Worm (Caenorhabditis elegans) whole organism, L3 larva: ENCODE measurements around the gene clec-243.

Experiments used
- R02D3.7 ChIP-seq: fragments of 150-350 bp; optimal IDR thresholded peaks from 2 replicates; lab custom pipeline; 2014; ENCODE audit warnings: missing biosample characterization, missing genetic modification characterization
- ZK546.5 ChIP-seq: sonication (generic microtip); optimal IDR thresholded peaks from 2 replicates; lab custom pipeline; 2017; ENCODE audit warnings: missing biosample characterization, missing genetic modification characterization
- aly-2 ChIP-seq: fragments of 150-350 bp; optimal IDR thresholded peaks from 2 replicates; lab custom pipeline; 2014; ENCODE audit warnings: missing biosample characterization, missing genetic modification characterization
- ceh-16 ChIP-seq: sonication (generic microtip); optimal IDR thresholded peaks from 2 replicates; lab custom pipeline; 2017; ENCODE audit warnings: missing biosample characterization, missing genetic modification characterization
- ceh-82 ChIP-seq: fragments of 150-350 bp; optimal IDR thresholded peaks from 2 replicates; lab custom pipeline; 2014; ENCODE audit warnings: missing biosample characterization, missing genetic modification characterization
- ceh-9 ChIP-seq: sonication (generic microtip); optimal IDR thresholded peaks from 2 replicates; lab custom pipeline; 2018; ENCODE audit warnings: missing biosample characterization, missing genetic modification characterization
- daf-12 ChIP-seq: fragments of 150-350 bp; optimal IDR thresholded peaks from 2 replicates; lab custom pipeline; 2014; ENCODE audit warnings: missing biosample characterization, missing genetic modification reagents, missing genetic modification characterization
- egl-27 ChIP-seq: sonication (generic microtip); optimal IDR thresholded peaks from 4 replicates; lab custom pipeline; 2017; ENCODE audit warnings: missing biosample characterization, missing genetic modification reagents, missing genetic modification characterization
- egl-5 ChIP-seq: fragments of 150-350 bp; optimal IDR thresholded peaks from 2 replicates; lab custom pipeline; 2017; ENCODE audit warnings: missing biosample characterization, missing genetic modification reagents, missing genetic modification characterization, inconsistent platforms
- elt-1 ChIP-seq: fragments of 150-350 bp; optimal IDR thresholded peaks from 2 replicates; lab custom pipeline; 2014; ENCODE audit warnings: missing biosample characterization, missing genetic modification characterization
- elt-2 ChIP-seq: sonication (generic microtip); optimal IDR thresholded peaks from 2 replicates; lab custom pipeline; 2016; ENCODE audit warnings: missing genetic modification reagents, mild to moderate bottlenecking, missing genetic modification characterization, missing compliant biosample characterization
- eor-1 ChIP-seq, 2 experiments: fragments of 150-350 bp; optimal IDR thresholded peaks; 2 replicates each; lab custom pipeline; 2014 to 2018; ENCODE audit warnings: missing biosample characterization in 2 of 2, missing genetic modification characterization in 2 of 2
- fkh-10 ChIP-seq: sonication (generic microtip); optimal IDR thresholded peaks from 2 replicates; lab custom pipeline; 2017; ENCODE audit warnings: missing biosample characterization, missing genetic modification reagents, missing genetic modification characterization
- fkh-2 ChIP-seq: fragments of 150-350 bp; optimal IDR thresholded peaks from 2 replicates; lab custom pipeline; 2014; ENCODE audit warnings: missing biosample characterization, missing genetic modification reagents, missing genetic modification characterization
- hmg-11 ChIP-seq: sonication (generic microtip); optimal IDR thresholded peaks from 2 replicates; lab custom pipeline; 2016; ENCODE audit warnings: missing genetic modification characterization, missing compliant biosample characterization
- lin-15B ChIP-seq: fragments of 150-350 bp; optimal IDR thresholded peaks from 2 replicates; lab custom pipeline; 2014; ENCODE audit warnings: missing biosample characterization, missing genetic modification characterization
- lsy-12 ChIP-seq: sonication (generic microtip); optimal IDR thresholded peaks from 2 replicates; lab custom pipeline; 2016; ENCODE audit warnings: mild to moderate bottlenecking, missing genetic modification characterization, missing compliant biosample characterization
- mml-1 ChIP-seq: fragments of 150-350 bp; sonication (generic microtip); optimal IDR thresholded peaks from 3 replicates; lab custom pipeline; 2014; ENCODE audit warnings: missing biosample characterization, missing genetic modification characterization
- nhr-11 ChIP-seq: fragments of 150-350 bp; optimal IDR thresholded peaks from 2 replicates; lab custom pipeline; 2014; ENCODE audit warnings: missing biosample characterization, missing genetic modification characterization
- nhr-12 ChIP-seq: fragments of 150-350 bp; optimal IDR thresholded peaks from 2 replicates; lab custom pipeline; 2014; ENCODE audit warnings: missing biosample characterization, missing genetic modification characterization
- nhr-237 ChIP-seq: fragments of 150-350 bp; optimal IDR thresholded peaks from 2 replicates; lab custom pipeline; 2014; ENCODE audit warnings: missing biosample characterization, missing genetic modification characterization
- nhr-25 ChIP-seq: sonication (generic microtip); optimal IDR thresholded peaks from 2 replicates; lab custom pipeline; 2017; ENCODE audit warnings: missing biosample characterization, missing genetic modification characterization
- nhr-28 ChIP-seq: fragments of 150-350 bp; optimal IDR thresholded peaks from 2 replicates; lab custom pipeline; 2014; ENCODE audit warnings: missing biosample characterization, missing genetic modification characterization
- nhr-43 ChIP-seq: sonication (generic microtip); optimal IDR thresholded peaks from 2 replicates; lab custom pipeline; 2016; ENCODE audit warnings: mild to moderate bottlenecking, missing genetic modification characterization, missing compliant biosample characterization; ENCODE audit not compliant: poor library complexity, severe bottlenecking
- nhr-67 ChIP-seq: fragments of 150-350 bp; optimal IDR thresholded peaks from 2 replicates; lab custom pipeline; 2014; ENCODE audit warnings: missing biosample characterization, missing genetic modification characterization
- pha-4 ChIP-seq: fragments of 150-350 bp; optimal IDR thresholded peaks from 2 replicates; lab custom pipeline; 2014; ENCODE audit warnings: missing biosample characterization, missing genetic modification reagents, missing genetic modification characterization
- pqm-1 ChIP-seq: fragments of 150-350 bp; optimal IDR thresholded peaks from 2 replicates; lab custom pipeline; 2017; ENCODE audit warnings: missing biosample characterization, missing genetic modification characterization, inconsistent platforms
- sea-2 ChIP-seq: fragments of 150-350 bp; sonication (generic microtip); optimal IDR thresholded peaks from 4 replicates; lab custom pipeline; 2014; ENCODE audit warnings: missing biosample characterization, missing genetic modification reagents, missing genetic modification characterization
- tbx-2 ChIP-seq: sonication (generic microtip); optimal IDR thresholded peaks from 2 replicates; lab custom pipeline; 2016; ENCODE audit warnings: mild to moderate bottlenecking, missing genetic modification characterization, missing compliant biosample characterization
- unc-62 ChIP-seq: fragments of 150-350 bp; sonication (generic microtip); optimal IDR thresholded peaks from 4 replicates; lab custom pipeline; 2014; ENCODE audit warnings: missing biosample characterization, missing genetic modification reagents, missing genetic modification characterization
- zag-1 ChIP-seq: fragments of 150-350 bp; optimal IDR thresholded peaks from 2 replicates; lab custom pipeline; 2014; ENCODE audit warnings: missing biosample characterization, missing genetic modification characterization
- ztf-11 ChIP-seq: fragments of 150-350 bp; optimal IDR thresholded peaks from 2 replicates; lab custom pipeline; 2014; ENCODE audit warnings: missing biosample characterization, missing genetic modification characterization
- ztf-4 ChIP-seq: fragments of 150-350 bp; optimal IDR thresholded peaks from 2 replicates; lab custom pipeline; 2014; ENCODE audit warnings: missing biosample characterization, missing genetic modification characterization

The clec-243 gene

DNA sequence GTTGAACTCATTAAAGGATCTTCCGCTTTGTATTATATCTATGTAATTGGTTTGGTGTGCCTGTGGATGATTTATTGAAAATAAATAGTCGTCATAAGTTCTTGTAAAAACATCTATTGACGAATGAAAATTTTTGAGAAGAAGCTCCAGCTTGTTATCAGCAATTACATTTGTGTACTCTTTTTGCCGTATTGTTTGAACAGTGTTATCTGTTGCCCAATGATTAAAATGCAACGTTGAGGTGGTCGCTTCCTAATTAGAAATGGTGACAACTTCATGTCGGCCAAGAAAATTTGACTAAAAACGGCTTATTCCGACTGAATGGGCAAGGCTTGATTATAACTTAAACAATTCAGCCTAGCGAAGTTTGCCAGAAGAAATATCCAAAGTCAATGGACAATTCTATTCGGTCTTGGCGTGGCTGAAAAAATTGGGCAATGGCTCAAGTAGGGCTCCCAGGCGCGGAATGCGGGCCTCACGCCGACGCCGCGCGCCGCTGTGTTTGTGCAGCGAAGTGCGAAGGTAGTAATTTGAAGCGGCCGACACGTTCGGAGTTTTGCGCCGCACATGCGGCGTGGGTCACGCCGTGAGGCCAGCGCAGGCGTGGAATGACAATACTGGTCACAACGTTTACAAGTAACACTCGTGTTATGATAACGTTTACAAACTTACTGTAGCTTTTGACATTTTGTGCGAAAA, 8.1 kb downstream of the clec-243 start:
- peak; percentile 22 for TF ChIP-seq pqm-1 (tag; lab: Kevin White, UChicago)
- peak; percentile 70 for TF ChIP-seq elt-2 (tag; lab: Kevin White, UChicago)
- TF ChIP-seq eor-1 (tag; optimal IDR thresholded peaks at IDR 0.05; lab: Kevin White, UChicago): no peak
- TF ChIP-seq pha-4 (tag; lab: Kevin White, UChicago): peak; percentile 21
- no peak for TF ChIP-seq nhr-11
- TF ChIP-seq, all 47 proteins: peak for 3

DNA sequence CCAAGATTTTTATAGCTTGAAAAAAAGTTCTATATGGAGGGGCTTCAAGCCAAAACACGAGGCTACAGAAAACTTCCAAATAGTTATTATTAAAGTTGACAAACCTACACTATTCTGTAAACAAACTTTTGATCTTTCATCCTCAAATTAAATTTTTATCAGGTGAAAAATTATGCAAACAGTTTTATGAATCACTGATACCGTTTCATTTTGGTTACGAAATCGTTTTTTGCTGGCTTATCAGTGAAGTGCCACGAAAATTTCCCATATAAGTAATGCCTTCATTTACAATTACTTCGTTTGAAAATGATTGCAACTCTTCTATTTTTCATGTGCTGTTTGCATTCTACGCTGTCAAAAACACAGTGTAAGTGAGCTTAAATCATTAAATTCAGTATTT, 10.0 kb downstream of the clec-243 start, which contains the start of gene T19C9.8:
T19C9.8 (plus strand) TSS at position 299 of the 400 bp plus-strand sequence.
- TF ChIP-seq lsy-12 (no peak), nhr-237 (no peak), pqm-1 (tag; lab: Kevin White, UChicago) (peak; percentile 77), nhr-67 (tag; lab: Kevin White, UChicago) (no peak), elt-2 (tag; lab: Kevin White, UChicago) (peak; percentile 94)
- TF ChIP-seq, all 47 proteins: peak for 2

DNA sequence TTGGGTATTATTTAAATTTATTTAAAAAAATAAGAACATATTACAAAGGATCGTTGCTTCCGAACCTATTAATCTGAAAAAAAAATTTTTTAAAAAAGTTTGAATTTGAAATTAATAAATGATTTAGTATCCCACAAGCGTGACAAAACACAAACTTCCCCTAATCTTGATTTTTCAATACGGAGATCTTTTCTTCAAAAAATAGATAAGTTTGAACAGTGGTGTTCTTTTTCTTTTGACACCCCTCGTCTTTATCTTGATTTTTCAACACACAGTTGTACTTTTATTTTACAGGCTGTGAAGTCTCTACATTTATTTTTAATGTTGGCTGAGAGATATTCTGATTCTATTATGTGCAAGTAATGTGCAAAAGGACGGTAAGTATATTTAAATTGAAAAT, 12.5 kb downstream of the clec-243 start, which contains the start of gene T19C9.10:
T19C9.10 (plus strand) TSS at position 248 of the 400 bp plus-strand sequence.
- TF ChIP-seq elt-1 (peak; percentile 67), egl-27 (tag; lab: Kevin White, UChicago) (no peak)

DNA sequence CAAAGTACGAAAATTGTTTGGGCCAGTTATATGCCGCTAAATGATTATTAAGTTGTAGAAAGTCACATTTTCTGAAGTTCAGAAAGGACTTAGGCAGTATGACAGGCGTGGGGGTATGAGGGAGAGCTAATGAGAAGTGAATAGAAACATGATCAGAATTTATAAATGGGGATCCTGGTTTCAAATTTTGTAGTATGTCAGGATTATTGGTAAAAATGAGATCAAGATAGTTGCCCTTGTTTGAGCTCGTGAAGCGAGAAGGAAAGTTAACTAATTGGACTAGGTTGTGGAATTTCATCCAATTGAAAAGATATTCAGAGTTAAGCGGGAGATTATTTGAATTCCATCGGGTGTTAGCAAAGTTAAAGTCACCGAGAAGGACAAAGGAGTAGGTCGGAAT, 16.4 kb downstream of the clec-243 start:
- TF ChIP-seq mml-1 (tag; lab: Kevin White, UChicago) (no peak), pha-4 (tag; lab: Kevin White, UChicago) (no peak), nhr-67 (tag; lab: Kevin White, UChicago) (no peak), egl-5 (tag; lab: Kevin White, UChicago) (no peak), R02D3.7 (tag; lab: Kevin White, UChicago) (no peak), nhr-12 (tag; lab: Kevin White, UChicago) (no peak), ztf-4 (tag; lab: Kevin White, UChicago) (no peak), nhr-25 (tag; lab: Kevin White, UChicago) (no peak), ztf-11 (tag; lab: Kevin White, UChicago) (no peak), tbx-2 (tag; lab: Kevin White, UChicago) (no peak), aly-2 (tag; lab: Kevin White, UChicago) (no peak), nhr-28 (no peak), elt-2 (tag; lab: Kevin White, UChicago) (no peak), unc-62 (GFP tag; lab: Kevin White, UChicago) (no peak), nhr-43 (no peak), lin-15B (tag; lab: Kevin White, UChicago) (no peak), fkh-2 (no peak), sea-2 (GFP tag; lab: Kevin White, UChicago) (no peak), hmg-11 (tag; lab: Kevin White, UChicago) (no peak)

DNA sequence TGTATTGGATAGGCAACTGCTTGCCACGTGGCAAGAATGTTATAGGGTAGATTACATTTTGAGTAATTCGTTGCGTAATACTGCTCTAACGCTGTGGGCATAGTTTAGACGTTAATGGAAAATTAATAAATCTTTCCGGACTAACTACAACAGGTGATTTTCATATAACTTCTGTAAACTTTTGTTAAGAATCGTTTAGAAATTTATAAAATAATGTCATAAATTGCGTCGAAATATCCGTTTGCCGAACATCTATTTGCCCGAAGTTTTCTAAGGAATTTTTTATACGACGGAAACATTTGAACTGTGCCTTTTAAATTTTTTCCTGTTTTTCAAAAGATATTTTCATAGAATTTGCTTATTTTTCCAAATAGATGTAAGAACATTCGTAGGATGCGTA, 22.7 kb downstream of the clec-243 start, which contains the start of gene srh-112:
srh-112 (minus strand) TSS at position 101 of the 400 bp plus-strand sequence.
- TF ChIP-seq egl-5 (tag; lab: Kevin White, UChicago) (no peak), fkh-10 (GFP tag; lab: Kevin White, UChicago) (no peak), lin-15B (tag; lab: Kevin White, UChicago) (no peak), pqm-1 (tag; lab: Kevin White, UChicago) (no peak), nhr-11 (no peak), unc-62 (GFP tag; lab: Kevin White, UChicago) (no peak), sea-2 (GFP tag; lab: Kevin White, UChicago) (no peak)

DNA sequence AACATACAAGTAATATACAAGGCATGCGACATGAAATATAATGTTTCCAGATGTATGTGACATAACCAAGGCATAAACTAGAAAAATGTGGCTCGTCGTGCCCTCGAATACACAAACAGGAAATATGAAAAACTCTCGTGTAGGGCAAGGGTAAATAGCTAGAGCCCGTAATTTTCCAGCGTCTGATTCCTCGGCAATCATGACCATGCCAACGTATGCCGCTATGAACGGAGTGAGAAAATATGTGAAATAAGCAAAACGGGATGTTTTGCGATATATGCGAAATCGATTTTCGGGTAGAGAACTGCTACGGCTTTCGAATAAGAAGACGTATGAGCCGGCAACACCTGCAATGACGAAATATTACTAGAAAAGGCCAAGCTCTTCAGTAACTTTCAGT, 23.4 kb downstream of the clec-243 start, which contains the start of gene scl-25:
scl-25 (plus strand) TSS at position 301 of the 400 bp plus-strand sequence.
- no peak for TF ChIP-seq nhr-237
- TF ChIP-seq nhr-11: no peak
- no peak for TF ChIP-seq ceh-16 (tag; lab: Kevin White, UChicago)
- no peak for TF ChIP-seq ceh-82 (tag; lab: Kevin White, UChicago)
- TF ChIP-seq zag-1 (tag; lab: Kevin White, UChicago): no peak
- TF ChIP-seq egl-5 (tag; lab: Kevin White, UChicago): no peak
- no peak for TF ChIP-seq ZK546.5 (tag; lab: Kevin White, UChicago)
- no peak for TF ChIP-seq daf-12
- no peak for TF ChIP-seq ceh-9 (tag; lab: Kevin White, UChicago)
- TF ChIP-seq tbx-2 (tag; lab: Kevin White, UChicago): no peak
